Fruit fly (Drosophila melanogaster) whole organism, prepupa: ENCODE results near the gene p130CAS.

Experiments used
- Blimp-1 ChIP-seq: fragments of 200-800 bp; sonication (Bioruptor generic); optimal IDR thresholded peaks from 3 replicates; lab custom pipeline; 2017; ENCODE audit warnings: missing biosample characterization, missing genetic modification characterization, mild to moderate bottlenecking, moderate library complexity, missing genetic modification reagents
- CG10669 ChIP-seq: fragments of 200-800 bp; sonication (Bioruptor generic); optimal IDR thresholded peaks from 3 replicates; lab custom pipeline; 2018; ENCODE audit warnings: missing biosample characterization, mild to moderate bottlenecking, missing genetic modification characterization, moderate library complexity
- CG11294 ChIP-seq: fragments of 200-800 bp; sonication (Bioruptor generic); IDR thresholded peaks from 2 replicates; pipeline ENCODE4 v1.3.6; 2022; ENCODE audit warnings: missing biosample characterization, missing genetic modification characterization
- CG11762 ChIP-seq: fragments of 200-800 bp; sonication (Bioruptor generic); optimal IDR thresholded peaks from 3 replicates; lab custom pipeline; 2016; ENCODE audit warnings: missing biosample characterization, missing genetic modification characterization; ENCODE audit not compliant: insufficient read depth
- CG11902 ChIP-seq: fragments of 200-800 bp; sonication (Bioruptor generic); optimal IDR thresholded peaks from 3 replicates; lab custom pipeline; 2016; ENCODE audit warnings: missing biosample characterization, missing genetic modification characterization
- CG15336 ChIP-seq: fragments of 200-800 bp; sonication (Bioruptor generic); IDR thresholded peaks from 2 replicates; pipeline ENCODE4 v1.3.6; 2022; ENCODE audit warnings: missing biosample characterization, missing genetic modification characterization
- CG16779 ChIP-seq: fragments of 200-800 bp; sonication (Bioruptor generic); optimal IDR thresholded peaks from 3 replicates; lab custom pipeline; 2017; ENCODE audit warnings: missing biosample characterization, mild to moderate bottlenecking, missing genetic modification characterization
- CG3032 ChIP-seq: fragments of 200-800 bp; optimal IDR thresholded peaks from 2 replicates; lab custom pipeline; 2019; ENCODE audit warnings: missing biosample characterization, mild to moderate bottlenecking, missing genetic modification characterization, moderate library complexity
- CG31627 ChIP-seq: fragments of 200-800 bp; sonication (Bioruptor generic); optimal IDR thresholded peaks from 3 replicates; lab custom pipeline; 2016; ENCODE audit warnings: missing biosample characterization, missing genetic modification characterization
- CG32006 ChIP-seq: fragments of 200-800 bp; sonication (Bioruptor generic); optimal IDR thresholded peaks from 3 replicates; lab custom pipeline; 2017; ENCODE audit warnings: missing biosample characterization, mild to moderate bottlenecking, missing genetic modification characterization
- CG4318 ChIP-seq: fragments of 200-800 bp; sonication (Bioruptor generic); optimal IDR thresholded peaks from 3 replicates; lab custom pipeline; 2017; ENCODE audit warnings: missing biosample characterization, mild to moderate bottlenecking, missing genetic modification characterization
- CG6163 ChIP-seq: fragments of 200-800 bp; sonication (Bioruptor generic); IDR thresholded peaks from 3 replicates; pipeline ENCODE4 v1.3.6; 2022; ENCODE audit warnings: missing biosample characterization, missing genetic modification characterization
- CG6276 ChIP-seq: fragments of 200-800 bp; sonication (Bioruptor generic); optimal IDR thresholded peaks from 2 replicates; lab custom pipeline; 2017; ENCODE audit warnings: missing biosample characterization, mild to moderate bottlenecking, missing genetic modification characterization
- CG6792 ChIP-seq: fragments of 200-800 bp; sonication (Bioruptor generic); optimal IDR thresholded peaks from 3 replicates; lab custom pipeline; 2016; ENCODE audit warnings: missing biosample characterization, missing genetic modification characterization
- CG6854 ChIP-seq: fragments of 200-800 bp; sonication (Bioruptor generic); optimal IDR thresholded peaks from 2 replicates; lab custom pipeline; 2017; ENCODE audit warnings: missing biosample characterization, mild to moderate bottlenecking, missing genetic modification characterization
- CG7368 ChIP-seq: fragments of 200-800 bp; sonication (Bioruptor generic); optimal IDR thresholded peaks from 3 replicates; lab custom pipeline; 2016; ENCODE audit warnings: missing biosample characterization, missing genetic modification characterization
- CG9139 ChIP-seq: fragments of 200-800 bp; sonication (Bioruptor generic); optimal IDR thresholded peaks from 3 replicates; lab custom pipeline; 2017; ENCODE audit warnings: missing biosample characterization, mild to moderate bottlenecking, missing genetic modification characterization
- Eip75B ChIP-seq: fragments of 200-800 bp; sonication (Bioruptor generic); optimal IDR thresholded peaks from 3 replicates; lab custom pipeline; 2016; ENCODE audit warnings: missing biosample characterization, missing genetic modification characterization
- Eip78C ChIP-seq: fragments of 200-800 bp; sonication (Bioruptor generic); peaks from one replicate; lab custom pipeline; 2016; ENCODE audit warnings: missing biosample characterization, missing genetic modification characterization
- Eip93F ChIP-seq: fragments of 200-800 bp; sonication (Bioruptor generic); optimal IDR thresholded peaks from 2 replicates; lab custom pipeline; 2016; ENCODE audit warnings: missing biosample characterization, mild to moderate bottlenecking, missing genetic modification characterization
- Ets21C ChIP-seq: fragments of 200-800 bp; sonication (Bioruptor generic); optimal IDR thresholded peaks from 3 replicates; lab custom pipeline; 2016; ENCODE audit warnings: missing biosample characterization, missing genetic modification characterization
- Ets96B ChIP-seq: fragments of 200-800 bp; optimal IDR thresholded peaks from 2 replicates; lab custom pipeline; 2019; ENCODE audit warnings: missing biosample characterization, mild to moderate bottlenecking, missing genetic modification characterization, moderate library complexity
- Gug ChIP-seq: fragments of 200-800 bp; sonication (Bioruptor generic); IDR thresholded peaks from 2 replicates; pipeline ENCODE4 v1.3.6; 2022; ENCODE audit warnings: missing biosample characterization, missing genetic modification characterization
- Hr4 ChIP-seq: fragments of 200-800 bp; sonication (Bioruptor generic); optimal IDR thresholded peaks from 3 replicates; lab custom pipeline; 2016; ENCODE audit warnings: missing biosample characterization, missing genetic modification characterization
- Lpt ChIP-seq: fragments of 200-800 bp; sonication (Bioruptor generic); optimal IDR thresholded peaks from 3 replicates; lab custom pipeline; 2016; ENCODE audit warnings: missing biosample characterization, missing genetic modification characterization
- Smox ChIP-seq: fragments of 200-800 bp; sonication (Bioruptor generic); optimal IDR thresholded peaks from 3 replicates; lab custom pipeline; 2016; ENCODE audit warnings: missing biosample characterization, missing genetic modification characterization
- Sox102F ChIP-seq: fragments of 200-800 bp; sonication (Bioruptor generic); optimal IDR thresholded peaks from 2 replicates; lab custom pipeline; 2016; ENCODE audit warnings: missing biosample characterization, mild to moderate bottlenecking, missing genetic modification characterization
- Sox14 ChIP-seq: fragments of 200-800 bp; sonication (Bioruptor generic); optimal IDR thresholded peaks from 3 replicates; lab custom pipeline; 2016; ENCODE audit warnings: missing biosample characterization, missing genetic modification characterization
- achi ChIP-seq: fragments of 200-800 bp; sonication (Bioruptor generic); optimal IDR thresholded peaks from 3 replicates; lab custom pipeline; 2016; ENCODE audit warnings: missing biosample characterization, missing genetic modification characterization
- acj6 ChIP-seq: fragments of 200-800 bp; sonication (Bioruptor generic); optimal IDR thresholded peaks from 3 replicates; lab custom pipeline; 2016; ENCODE audit warnings: missing biosample characterization, missing genetic modification characterization
- dac ChIP-seq: fragments of 200-800 bp; sonication (Bioruptor generic); optimal IDR thresholded peaks from 2 replicates; lab custom pipeline; 2017; ENCODE audit warnings: missing biosample characterization, mild to moderate bottlenecking, missing genetic modification characterization
- dsx ChIP-seq: fragments of 200-800 bp; optimal IDR thresholded peaks from 3 replicates; lab custom pipeline; 2019; ENCODE audit warnings: missing biosample characterization, mild to moderate bottlenecking, missing genetic modification characterization, moderate library complexity; ENCODE audit not compliant: poor library complexity, severe bottlenecking
- eg ChIP-seq: fragments of 200-800 bp; sonication (Bioruptor generic); IDR thresholded peaks from 3 replicates; pipeline ENCODE4 v1.3.6; 2022; ENCODE audit warnings: missing biosample characterization, missing genetic modification characterization
- esn ChIP-seq: fragments of 200-800 bp; sonication (Bioruptor generic); optimal IDR thresholded peaks from 2 replicates; lab custom pipeline; 2016; ENCODE audit warnings: missing biosample characterization, mild to moderate bottlenecking, missing genetic modification characterization, moderate library complexity
- fkh ChIP-seq: fragments of 200-800 bp; sonication (Bioruptor generic); optimal IDR thresholded peaks from 3 replicates; lab custom pipeline; 2017; ENCODE audit warnings: missing biosample characterization, mild to moderate bottlenecking, missing genetic modification characterization, moderate library complexity
- net ChIP-seq: fragments of 200-800 bp; sonication (Bioruptor generic); optimal IDR thresholded peaks from 3 replicates; lab custom pipeline; 2016; ENCODE audit warnings: missing biosample characterization, missing genetic modification characterization
- pdm3 ChIP-seq: fragments of 200-800 bp; sonication (Bioruptor generic); optimal IDR thresholded peaks from 3 replicates; lab custom pipeline; 2016; ENCODE audit warnings: missing biosample characterization, missing genetic modification characterization
- salr ChIP-seq, 2 experiments: fragments of 200-800 bp; sonication (Bioruptor generic); optimal IDR thresholded peaks; 3 replicates each; lab custom pipeline; 2016 to 2018; ENCODE audit warnings: missing biosample characterization in 2 of 2, missing genetic modification characterization in 2 of 2, mild to moderate bottlenecking in 1 of 2
- spab ChIP-seq: fragments of 200-800 bp; sonication (Bioruptor generic); optimal IDR thresholded peaks from 2 replicates; lab custom pipeline; 2017; ENCODE audit warnings: missing biosample characterization, mild to moderate bottlenecking, missing genetic modification characterization, missing genetic modification reagents
- ss ChIP-seq, 2 experiments: fragments of 200-800 bp; sonication (Bioruptor generic); optimal IDR thresholded peaks; 2 replicates in 1 of 2; 3 replicates in 1 of 2; lab custom pipeline; 2017 to 2018; ENCODE audit warnings: mild to moderate bottlenecking in 2 of 2, missing biosample characterization in 2 of 2, missing genetic modification characterization in 2 of 2, moderate library complexity in 1 of 2
- svp ChIP-seq: fragments of 200-800 bp; sonication (Bioruptor generic); peaks from one replicate; lab custom pipeline; 2016; ENCODE audit warnings: missing biosample characterization, missing genetic modification characterization
- topi ChIP-seq: fragments of 200-800 bp; sonication (Bioruptor generic); optimal IDR thresholded peaks from 3 replicates; lab custom pipeline; 2016; ENCODE audit warnings: missing biosample characterization, missing genetic modification characterization
- vri ChIP-seq: fragments of 200-800 bp; sonication (Bioruptor generic); optimal IDR thresholded peaks from 3 replicates; lab custom pipeline; 2016; ENCODE audit warnings: missing biosample characterization, mild to moderate bottlenecking, missing genetic modification characterization

The p130CAS gene

DNA sequence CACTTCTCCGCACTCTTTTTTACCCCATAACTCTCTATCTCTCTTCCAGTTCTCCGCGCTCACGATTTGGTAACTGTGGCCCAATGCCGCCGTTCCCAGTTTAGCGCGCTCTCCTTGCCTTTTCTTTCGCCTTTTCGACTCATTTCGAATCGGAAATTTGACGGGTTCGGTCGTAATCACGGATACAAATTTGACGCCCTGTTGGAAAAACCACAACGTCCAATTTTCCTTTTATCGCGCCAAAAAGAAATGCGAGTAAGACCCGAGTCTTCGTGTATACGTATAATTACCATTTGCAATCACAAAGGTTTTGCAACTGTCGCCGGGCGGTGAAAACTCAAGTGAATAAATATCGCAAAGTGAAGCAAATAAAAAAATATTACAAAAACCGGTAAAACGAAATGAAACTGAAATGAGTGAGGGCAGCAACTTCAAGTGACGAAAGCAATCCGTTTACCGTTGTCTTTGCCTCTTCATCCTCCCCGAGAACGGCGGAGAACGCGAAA is 23.3 kb upstream of the p130CAS start, which contains the start of gene Pdk1 (continued):
- TF ChIP-seq Eip75B (GFP tag; lab: Kevin White, UChicago) (peak; percentile 27), ss (GFP tag; optimal IDR thresholded peaks at IDR 0.05; lab: Kevin White, UChicago) (peak; percentile 20), Ets21C (GFP tag; lab: Kevin White, UChicago) (no peak), CG11762 (GFP tag; lab: Kevin White, UChicago) (no peak), CG3032 (no peak), Lpt (GFP tag; lab: Kevin White, UChicago) (no peak), esn (peak; percentile 22), CG6276 (GFP tag; lab: Kevin White, UChicago) (peak; percentile 26), Hr4 (no peak), Sox102F (peak; percentile 21), CG32006 (GFP tag; lab: Kevin White, UChicago) (no peak), acj6 (GFP tag; lab: Kevin White, UChicago) (no peak), CG4318 (GFP tag; lab: Kevin White, UChicago) (no peak), dac (GFP tag; lab: Kevin White, UChicago) (no peak), CG11294 (no peak), CG11902 (GFP tag; lab: Kevin White, UChicago) (no peak), dsx (GFP tag; lab: Kevin White, UChicago) (peak; percentile 36), topi (GFP tag; lab: Kevin White, UChicago) (peak; percentile 39), achi (GFP tag; lab: Kevin White, UChicago) (no peak), CG7368 (GFP tag; lab: Kevin White, UChicago) (peak; percentile 5)

DNA sequence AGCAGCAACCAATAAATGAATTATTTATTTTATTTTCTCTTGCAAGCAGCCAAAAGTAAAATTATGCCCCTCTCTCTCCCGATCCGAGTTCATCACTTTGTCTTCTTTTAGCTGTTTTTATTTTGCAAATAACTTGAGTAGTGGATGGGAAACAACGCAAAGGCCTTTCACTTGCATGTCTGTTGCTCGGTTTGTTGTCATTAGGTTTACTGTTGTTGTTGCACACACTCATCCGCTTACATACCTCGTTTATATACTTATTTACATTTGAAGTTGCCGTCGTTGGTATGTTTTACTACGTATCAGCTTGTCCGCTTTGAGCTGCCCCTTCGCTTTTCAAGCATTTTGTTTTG is 21.9 kb upstream of the p130CAS start:
- TF ChIP-seq dsx (GFP tag; lab: Kevin White, UChicago) = no peak
- no peak for TF ChIP-seq CG9139 (GFP tag; lab: Kevin White, UChicago)
- TF ChIP-seq CG7368 (GFP tag; lab: Kevin White, UChicago) = no peak
- TF ChIP-seq CG10669 (GFP tag; lab: Kevin White, UChicago) = no peak
- no peak for TF ChIP-seq CG11762 (GFP tag; lab: Kevin White, UChicago)
- TF ChIP-seq Lpt (GFP tag; lab: Kevin White, UChicago) = no peak
- no peak for TF ChIP-seq spab (GFP tag; lab: Kevin White, UChicago)

DNA sequence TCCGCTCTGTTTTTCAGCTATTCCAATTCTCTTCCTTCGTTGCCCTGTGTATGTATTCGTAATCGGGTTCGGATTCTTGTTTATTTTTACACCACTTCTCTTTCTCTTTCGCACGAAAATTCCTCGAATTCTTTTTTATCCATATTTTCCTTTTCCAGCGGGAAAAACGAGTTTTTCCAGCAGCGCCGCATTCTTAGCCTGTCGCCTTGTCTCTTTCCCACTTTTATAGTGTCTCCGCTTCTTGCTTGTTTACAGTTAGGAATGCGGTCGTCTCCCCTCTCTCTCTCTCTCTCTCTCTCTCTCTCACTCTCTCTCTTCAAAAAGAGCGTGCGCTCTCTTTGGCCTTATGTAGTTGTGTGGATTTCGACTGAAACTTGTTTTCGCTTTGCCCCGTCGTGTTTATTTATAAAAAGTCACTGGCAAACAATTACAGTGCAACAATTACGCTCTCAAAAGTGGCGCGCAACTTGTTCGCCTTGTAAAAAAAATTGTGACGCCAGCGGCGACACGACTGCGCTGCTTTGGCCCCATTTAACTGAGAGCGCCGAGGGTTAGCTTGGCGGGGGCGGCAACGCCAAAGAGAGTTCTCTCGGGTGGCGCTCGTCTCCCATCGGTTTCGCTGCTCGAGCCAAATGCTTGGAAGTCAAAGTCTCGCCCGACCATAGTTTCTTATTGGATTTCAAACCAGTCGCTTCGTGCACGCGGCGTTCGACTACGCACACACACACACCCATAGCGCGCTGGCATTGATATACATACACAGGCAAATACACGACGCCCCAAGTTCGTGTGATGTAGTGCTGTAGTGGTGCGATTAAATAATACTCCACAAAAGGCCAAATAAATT is 21.3 kb upstream of the p130CAS start:
- peak; percentile 13 for TF ChIP-seq Sox14 (GFP tag; lab: Kevin White, UChicago)
- TF ChIP-seq Blimp-1 = peak; percentile 26
- peak; percentile 50 for TF ChIP-seq net (GFP tag; lab: Kevin White, UChicago)
- peak; percentile 97 for TF ChIP-seq vri
- peak; percentile 9 to 10 for TF ChIP-seq salr (GFP tag; optimal IDR thresholded peaks at IDR 0.05; lab: Kevin White, UChicago)
- peak; percentile 64 for TF ChIP-seq CG15336 (GFP tag; lab: Robert Waterston, UW)
- no peak for TF ChIP-seq dac (GFP tag; lab: Kevin White, UChicago)
- peak; percentile 42 for TF ChIP-seq CG9139 (GFP tag; lab: Kevin White, UChicago)
- peak; percentile 63 to 67 for TF ChIP-seq ss (GFP tag; optimal IDR thresholded peaks at IDR 0.05; lab: Kevin White, UChicago)
- no peak for TF ChIP-seq CG3032
- TF ChIP-seq eg = peak; percentile 75
- TF ChIP-seq Gug (GFP tag; lab: Robert Waterston, UW) = peak; percentile 24; the same call in 1 of the 2 replicates
- TF ChIP-seq CG11762 (GFP tag; lab: Kevin White, UChicago) = no peak
- peak; percentile 43 for TF ChIP-seq CG6792 (GFP tag; lab: Kevin White, UChicago)
- TF ChIP-seq CG4318 (GFP tag; lab: Kevin White, UChicago) = no peak
- peak; percentile 14 for TF ChIP-seq Ets96B (tag; lab: Kevin White, UChicago)
- TF ChIP-seq pdm3 (GFP tag; lab: Kevin White, UChicago) = no peak
- no peak for TF ChIP-seq CG31627
- peak; percentile 71 for TF ChIP-seq dsx (GFP tag; lab: Kevin White, UChicago)
- peak; percentile 82 for TF ChIP-seq svp
- no peak for TF ChIP-seq Smox (GFP tag; lab: Kevin White, UChicago)
- peak; percentile 86 for TF ChIP-seq CG6854
- peak; percentile 89 for TF ChIP-seq Eip78C (GFP tag; lab: Kevin White, UChicago)
- TF ChIP-seq spab (GFP tag; lab: Kevin White, UChicago) = peak; percentile 18
- TF ChIP-seq CG16779 (tag; lab: Kevin White, UChicago) = peak; percentile 80
- TF ChIP-seq Eip93F (GFP tag; lab: Kevin White, UChicago) = peak; percentile 68
- TF ChIP-seq topi (GFP tag; lab: Kevin White, UChicago) = peak; percentile 11
- TF ChIP-seq Lpt (GFP tag; lab: Kevin White, UChicago) = peak; percentile 53
- peak; percentile 75 for TF ChIP-seq CG6163
- peak; percentile 63 for TF ChIP-seq Sox102F
- TF ChIP-seq fkh (GFP tag; lab: Kevin White, UChicago) = peak; percentile 93
